Fruit fly (Drosophila melanogaster): ENCODE results near the gene CG17477.

CG17477 gene

DNA sequence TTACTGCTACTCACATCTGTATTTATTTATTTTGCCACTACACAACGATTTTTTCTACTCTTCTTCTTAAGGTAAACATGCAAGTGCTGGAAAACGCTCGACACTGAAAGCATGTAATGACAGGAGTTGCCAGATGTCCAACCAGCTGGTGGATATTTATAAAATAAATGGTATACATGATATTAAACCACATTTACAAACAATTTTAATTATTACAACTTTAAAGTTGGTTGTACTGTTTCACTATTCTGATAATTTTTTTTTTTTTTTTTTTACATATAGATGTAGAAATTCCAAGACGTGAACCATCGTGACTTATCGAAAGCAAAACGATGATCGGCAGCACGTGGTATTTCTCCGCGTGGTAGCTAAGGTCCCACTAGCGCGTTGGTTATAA is 46.9 kb downstream of the CG17477 start, which contains the start of the genes Keap1 and kuk (continued):
- TF ChIP-seq Nf-YB (GFP tag; optimal IDR thresholded peaks at IDR 0.05) = peak; percentile 29
- peak; percentile 16 for TF ChIP-seq CG16815 (GFP tag; optimal IDR thresholded peaks at IDR 0.05)
- peak; percentile 17 for TF ChIP-seq pb (GFP tag; optimal IDR thresholded peaks at IDR 0.05)
- peak; percentile 13 for TF ChIP-seq CG7839 (tag; optimal IDR thresholded peaks at IDR 0.05)
- peak; percentile 25; the same call in 1 of the 3 replicates for TF ChIP-seq CG14050 (GFP tag; IDR thresholded peaks at IDR 0.05)
- TF ChIP-seq tin (GFP tag; optimal IDR thresholded peaks at IDR 0.05) = peak; percentile 26
- peak; percentile 7 for TF ChIP-seq Mes4 (GFP tag; optimal IDR thresholded peaks at IDR 0.05)
- no peak for TF ChIP-seq CG6254 (GFP tag; optimal IDR thresholded peaks at IDR 0.05)
- TF ChIP-seq CG1792 (GFP tag; optimal IDR thresholded peaks at IDR 0.05) = no peak
- TF ChIP-seq CG9876 (GFP tag; optimal IDR thresholded peaks at IDR 0.05) = peak; percentile 24
- TF ChIP-seq CG43689 (GFP tag; IDR thresholded peaks at IDR 0.05) = no peak
- TF ChIP-seq CG14860 (GFP tag; IDR thresholded peaks at IDR 0.05; ENCODE audit: partially characterized antibody) = peak; percentile 68
- TF ChIP-seq gcm2 (GFP tag; optimal IDR thresholded peaks at IDR 0.05) = peak; percentile 41
- TF ChIP-seq CG17359 (tag; optimal IDR thresholded peaks at IDR 0.05) = peak; percentile 99
- peak; percentile 61 for TF ChIP-seq CG11247 (GFP tag; IDR thresholded peaks at IDR 0.05)
- no peak for TF ChIP-seq Ssrp (tag; optimal IDR thresholded peaks at IDR 0.05)
- no peak for TF ChIP-seq HmgD (GFP tag; optimal IDR thresholded peaks at IDR 0.05)
- peak; percentile 34 for TF ChIP-seq CG18011 (GFP tag; optimal IDR thresholded peaks at IDR 0.05)
- TF ChIP-seq grau (tag; optimal IDR thresholded peaks at IDR 0.05) = peak; percentile 24
- TF ChIP-seq CG17612 (GFP tag; IDR thresholded peaks at IDR 0.05) = no peak
- no peak for TF ChIP-seq otp (GFP tag; IDR thresholded peaks at IDR 0.05)
- peak; percentile 36 for TF ChIP-seq CG3407 (GFP tag; optimal IDR thresholded peaks at IDR 0.05)
- peak; percentile 17 for TF ChIP-seq CG13894 (tag; optimal IDR thresholded peaks at IDR 0.05)
- peak; percentile 73 for TF ChIP-seq HLH54F (GFP tag; optimal IDR thresholded peaks at IDR 0.05)
- TF ChIP-seq dimm (GFP tag; IDR thresholded peaks at IDR 0.05) = no peak
- no peak for TF ChIP-seq btn (GFP tag; optimal IDR thresholded peaks at IDR 0.05)
- TF ChIP-seq CG17829 (tag; optimal IDR thresholded peaks at IDR 0.05) = peak; percentile 43
- TF ChIP-seq CG10565 (GFP tag; optimal IDR thresholded peaks at IDR 0.05) = no peak
- no peak for TF ChIP-seq D19A (tag; optimal IDR thresholded peaks at IDR 0.05)
- no peak for TF ChIP-seq CG6683 (GFP tag; optimal IDR thresholded peaks at IDR 0.05)
- TF ChIP-seq sob (GFP tag; IDR thresholded peaks at IDR 0.05) = peak; percentile 75
- TF ChIP-seq Six4 (GFP tag; optimal IDR thresholded peaks at IDR 0.05) = no peak
- no peak for TF ChIP-seq zf30C (GFP tag; optimal IDR thresholded peaks at IDR 0.05)
- TF ChIP-seq CG5953 (GFP tag; IDR thresholded peaks at IDR 0.05) = no peak
- peak; percentile 67 for TF ChIP-seq lab (GFP tag; optimal IDR thresholded peaks at IDR 0.05)
- peak; percentile 24 for TF ChIP-seq ATbp (GFP tag; optimal IDR thresholded peaks at IDR 0.05)
- no peak for TF ChIP-seq CG8924 (tag; optimal IDR thresholded peaks at IDR 0.05)
- no peak; the same call in 2 of the 3 replicates for TF ChIP-seq zen2 (GFP tag; IDR thresholded peaks at IDR 0.05; ENCODE audit: partially characterized antibody)
- no peak for TF ChIP-seq HLH3B (GFP tag; IDR thresholded peaks at IDR 0.05)
- peak; percentile 35 for TF ChIP-seq scrt (GFP tag; optimal IDR thresholded peaks at IDR 0.05)
- TF ChIP-seq kah (GFP tag; optimal IDR thresholded peaks at IDR 0.05) = no peak
- no peak for TF ChIP-seq wdn (GFP tag; IDR thresholded peaks at IDR 0.05)
- no peak for TF ChIP-seq Hey (tag; optimal IDR thresholded peaks at IDR 0.05)
- peak; percentile 4 for TF ChIP-seq HLHmδ (GFP tag; optimal IDR thresholded peaks at IDR 0.05)
- TF ChIP-seq CG5180 (GFP tag; optimal IDR thresholded peaks at IDR 0.05) = no peak
- TF ChIP-seq Dbx (GFP tag; IDR thresholded peaks at IDR 0.05) = peak; percentile 73
- TF ChIP-seq CG14710 (tag; optimal IDR thresholded peaks at IDR 0.05) = peak; percentile 82
- peak; percentile 28 for TF ChIP-seq CG12071 (GFP tag; optimal IDR thresholded peaks at IDR 0.05)
- no peak for TF ChIP-seq salm (tag; optimal IDR thresholded peaks at IDR 0.05)
- peak; percentile 74 for TF ChIP-seq Hsf (GFP tag; optimal IDR thresholded peaks at IDR 0.05)
- peak; percentile 50 for TF ChIP-seq D19B (GFP tag; optimal IDR thresholded peaks at IDR 0.05)

Measured in whole organism, embryonic.